Fruit fly (Drosophila melanogaster): ENCODE measurements around the gene CG7300.

The CG7300 gene

DNA sequence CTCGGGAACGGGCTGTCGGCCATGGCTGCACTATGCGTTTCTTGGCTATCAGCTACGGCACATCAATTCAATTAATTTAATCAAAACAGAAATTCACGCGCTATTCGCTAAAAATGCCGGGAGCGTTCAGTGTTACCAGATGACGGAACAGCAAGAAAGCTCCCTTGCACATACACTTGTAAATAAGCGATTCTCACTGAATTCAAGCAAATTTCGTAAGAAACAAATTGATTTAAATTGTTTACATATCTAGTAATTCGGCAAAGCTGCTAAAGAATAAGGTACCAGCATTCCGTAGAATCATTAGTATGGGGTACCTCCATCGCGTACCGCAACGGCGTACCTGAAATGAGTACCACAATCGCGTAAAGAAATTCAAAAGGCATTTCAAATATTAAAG lies 38.1 kb upstream of the CG7300 start, which contains the start of gene Nup107 (continued):
- TF ChIP-seq Ptx1 (GFP tag; IDR thresholded peaks at IDR 0.05) (no peak), gro (GFP tag; optimal IDR thresholded peaks at IDR 0.05) (peak; percentile 41), nerfin-2 (GFP tag; IDR thresholded peaks at IDR 0.05; ENCODE audit: partially characterized antibody) (no peak), CG2116 (GFP tag; optimal IDR thresholded peaks at IDR 0.05) (peak; percentile 19), gsb-n (tag; optimal IDR thresholded peaks at IDR 0.05) (no peak), dati (GFP tag; IDR thresholded peaks at IDR 0.05) (no peak), dan (GFP tag; IDR thresholded peaks at IDR 0.05) (no peak), H2.0 (GFP tag; IDR thresholded peaks at IDR 0.05) (no peak), CG9437 (GFP tag; optimal IDR thresholded peaks at IDR 0.05) (peak; percentile 59), usp (GFP tag; optimal IDR thresholded peaks at IDR 0.05) (no peak), CG2889 (GFP tag; IDR thresholded peaks at IDR 0.05) (no peak), CTCF (GFP tag; optimal IDR thresholded peaks at IDR 0.05) (no peak), pum (GFP tag; optimal IDR thresholded peaks at IDR 0.05) (no peak), stwl (tag; optimal IDR thresholded peaks at IDR 0.05) (peak; percentile 29), Ets65A (GFP tag) (peak; percentile 92), grau (tag; optimal IDR thresholded peaks at IDR 0.05) (peak; percentile 40), Opbp (GFP tag; IDR thresholded peaks at IDR 0.05; ENCODE audit: partially characterized antibody) (0 out of 3 replicates have a peak, but pooled peaks have one; percentile 39), lola (GFP tag; optimal IDR thresholded peaks at IDR 0.05) (peak in 1 of 3 experiments; percentile 2), CG15269 (tag; optimal IDR thresholded peaks at IDR 0.05) (no peak), HmgZ (tag; optimal IDR thresholded peaks at IDR 0.05) (peak; percentile 27), dmrt11E (tag; optimal IDR thresholded peaks at IDR 0.05) (peak; percentile 26), dysf (GFP tag; IDR thresholded peaks at IDR 0.05) (no peak), Hand (GFP tag; optimal IDR thresholded peaks at IDR 0.05) (no peak), ab (GFP tag; optimal IDR thresholded peaks at IDR 0.05) (no peak), Hsf (GFP tag; optimal IDR thresholded peaks at IDR 0.05) (peak; percentile 18), pnt (GFP tag; optimal IDR thresholded peaks at IDR 0.05) (peak; percentile 8), cas (GFP tag; IDR thresholded peaks at IDR 0.05) (no peak), crc (GFP tag; optimal IDR thresholded peaks at IDR 0.05) (no peak), CG11695 (GFP tag; IDR thresholded peaks at IDR 0.05) (no peak), CG14710 (tag; optimal IDR thresholded peaks at IDR 0.05) (peak; percentile 28), lilli (GFP tag; optimal IDR thresholded peaks at IDR 0.05) (peak; percentile 21), CG12236 (GFP tag; optimal IDR thresholded peaks at IDR 0.05) (no peak), CG2120 (GFP tag; optimal IDR thresholded peaks at IDR 0.05) (peak; percentile 38), CG34422 (GFP tag; IDR thresholded peaks at IDR 0.05) (peak; percentile 43; the same call in 1 of the 3 replicates), PHDP (tag; optimal IDR thresholded peaks at IDR 0.05) (peak; percentile 4), gce (GFP tag; IDR thresholded peaks at IDR 0.05) (no peak), nmo (GFP tag; optimal IDR thresholded peaks at IDR 0.05) (peak; percentile 52), gem (tag; optimal IDR thresholded peaks at IDR 0.05) (peak; percentile 54), CG11504 (tag; optimal IDR thresholded peaks at IDR 0.05) (no peak), CG11723 (GFP tag; optimal IDR thresholded peaks at IDR 0.05) (no peak), btn (GFP tag; optimal IDR thresholded peaks at IDR 0.05) (no peak), CG13287 (GFP tag; IDR thresholded peaks at IDR 0.05; ENCODE audit: partially characterized antibody) (peak; percentile 17; the same call in 1 of the 2 replicates), Optix (GFP tag; IDR thresholded peaks at IDR 0.05) (no peak), CG17568 (GFP tag; optimal IDR thresholded peaks at IDR 0.05) (no peak), nerfin-1 (tag; optimal IDR thresholded peaks at IDR 0.05) (peak; percentile 18), ato (GFP tag; IDR thresholded peaks at IDR 0.05; ENCODE audit: partially characterized antibody) (0 out of 2 replicates have a peak, but pooled peaks have one; percentile 24), Hr78 (GFP tag; optimal IDR thresholded peaks at IDR 0.05) (peak in 1 of 2 experiments; percentile 2), CG4617 (GFP tag; optimal IDR thresholded peaks at IDR 0.05; ENCODE audit: borderline replicate concordance) (peak; percentile 22), CG1529 (GFP tag; optimal IDR thresholded peaks at IDR 0.05) (no peak), CG13123 (GFP tag; optimal IDR thresholded peaks at IDR 0.05) (no peak), MBD-R2 (GFP tag; IDR thresholded peaks at IDR 0.05) (peak; percentile 85)
